Fruit fly (Drosophila melanogaster) whole organism, embryonic: Measurements from ENCODE around the gene papi.

Source experiments
- BEAF-32 ChIP-seq: fragments of 200-800 bp; sonication (Bioruptor generic); optimal IDR thresholded peaks from 3 replicates; lab custom pipeline; 2017; ENCODE audit warnings: missing biosample characterization, missing genetic modification characterization, mild to moderate bottlenecking, moderate library complexity, missing genetic modification reagents
- CG10209 ChIP-seq: fragments of 200-800 bp; sonication (Bioruptor generic); optimal IDR thresholded peaks from 3 replicates; lab custom pipeline; 2017; ENCODE audit warnings: missing biosample characterization, mild to moderate bottlenecking, missing genetic modification characterization, missing genetic modification reagents
- CG10462 ChIP-seq: fragments of 200-800 bp; sonication (Bioruptor generic); optimal IDR thresholded peaks from 2 replicates; lab custom pipeline; 2016; ENCODE audit warnings: missing biosample characterization, missing genetic modification characterization
- CG10543 ChIP-seq: fragments of 200-800 bp; sonication (Bioruptor generic); optimal IDR thresholded peaks from 3 replicates; lab custom pipeline; 2017; ENCODE audit warnings: missing biosample characterization, mild to moderate bottlenecking, missing genetic modification characterization, moderate library complexity
- CG11504 ChIP-seq: fragments of 200-800 bp; sonication (Bioruptor generic); optimal IDR thresholded peaks from 3 replicates; lab custom pipeline; 2019; ENCODE audit warnings: missing biosample characterization, mild to moderate bottlenecking, missing genetic modification characterization, moderate library complexity
- CG12104 ChIP-seq: fragments of 200-800 bp; sonication (Bioruptor generic); optimal IDR thresholded peaks from 3 replicates; lab custom pipeline; 2016; ENCODE audit warnings: missing biosample characterization, missing genetic modification characterization
- CG12769 ChIP-seq: fragments of 200-800 bp; sonication (Bioruptor generic); optimal IDR thresholded peaks from 2 replicates; lab custom pipeline; 2019; ENCODE audit warnings: missing biosample characterization, mild to moderate bottlenecking, missing genetic modification characterization, moderate library complexity
- CG13287 ChIP-seq: fragments of 200-800 bp; sonication (Bioruptor generic); IDR thresholded peaks from 2 replicates; pipeline ENCODE4 v1.3.6; 2022; ENCODE audit warnings: missing biosample characterization, missing genetic modification characterization; ENCODE audit not compliant: partially characterized antibody
- CG13624 ChIP-seq: fragments of 200-800 bp; sonication (Bioruptor generic); optimal IDR thresholded peaks from 2 replicates; lab custom pipeline; 2016; ENCODE audit warnings: missing biosample characterization, missing genetic modification characterization
- CG14667 ChIP-seq: fragments of 200-800 bp; sonication (Bioruptor generic); IDR thresholded peaks from 2 replicates; pipeline ENCODE4 v1.3.6; 2022; ENCODE audit warnings: missing biosample characterization, missing genetic modification characterization
- CG14860 ChIP-seq: fragments of 200-800 bp; sonication (Bioruptor generic); IDR thresholded peaks from 3 replicates; pipeline ENCODE4 v1.3.6; 2022; ENCODE audit warnings: missing biosample characterization, missing genetic modification characterization; ENCODE audit not compliant: partially characterized antibody
- CG15011 ChIP-seq: fragments of 200-800 bp; sonication (Bioruptor generic); optimal IDR thresholded peaks from 3 replicates; lab custom pipeline; 2018; ENCODE audit warnings: missing biosample characterization, mild to moderate bottlenecking, missing genetic modification characterization
- CG15073 ChIP-seq: fragments of 200-800 bp; sonication (Bioruptor generic); optimal IDR thresholded peaks from 2 replicates; lab custom pipeline; 2016; ENCODE audit warnings: missing biosample characterization, missing genetic modification characterization
- CG15514 ChIP-seq: fragments of 200-800 bp; sonication (Bioruptor generic); optimal IDR thresholded peaks from 3 replicates; lab custom pipeline; 2017; ENCODE audit warnings: missing biosample characterization, missing genetic modification characterization, mild to moderate bottlenecking, moderate library complexity, missing genetic modification reagents
- CG1792 ChIP-seq: fragments of 200-800 bp; sonication (Bioruptor generic); optimal IDR thresholded peaks from 2 replicates; lab custom pipeline; 2016; ENCODE audit warnings: missing biosample characterization, missing genetic modification characterization
- CG18011 ChIP-seq: fragments of 200-800 bp; sonication (Bioruptor generic); optimal IDR thresholded peaks from 2 replicates; lab custom pipeline; 2017; ENCODE audit warnings: missing biosample characterization, missing genetic modification characterization, mild to moderate bottlenecking, moderate library complexity, missing genotype
- CG18262 ChIP-seq: fragments of 200-800 bp; optimal IDR thresholded peaks from 3 replicates; lab custom pipeline; 2019; ENCODE audit warnings: missing biosample characterization, mild to moderate bottlenecking, missing genetic modification characterization, moderate library complexity
- CG1832 ChIP-seq: fragments of 200-800 bp; sonication (Bioruptor generic); optimal IDR thresholded peaks from 2 replicates; lab custom pipeline; 2017; ENCODE audit warnings: missing biosample characterization, mild to moderate bottlenecking, missing genetic modification characterization, inconsistent platforms
- CG18476 ChIP-seq: fragments of 200-800 bp; sonication (Bioruptor generic); optimal IDR thresholded peaks from 2 replicates; lab custom pipeline; 2016; ENCODE audit warnings: missing biosample characterization, mild to moderate bottlenecking, missing genetic modification characterization
- CG2116 ChIP-seq: fragments of 200-800 bp; sonication (Bioruptor generic); optimal IDR thresholded peaks from 3 replicates; lab custom pipeline; 2018; ENCODE audit warnings: missing biosample characterization, mild to moderate bottlenecking, missing genetic modification characterization
- CG2875 ChIP-seq: fragments of 200-800 bp; sonication (Bioruptor generic); optimal IDR thresholded peaks from 2 replicates; lab custom pipeline; 2017; ENCODE audit warnings: missing biosample characterization, mild to moderate bottlenecking, missing genetic modification characterization, missing genetic modification reagents
- CG32767 ChIP-seq: fragments of 200-800 bp; sonication (Bioruptor generic); IDR thresholded peaks from 2 replicates; pipeline ENCODE4 v1.3.6; 2022; ENCODE audit warnings: missing biosample characterization, missing genetic modification characterization
- CG4282 ChIP-seq: fragments of 200-800 bp; sonication (Bioruptor generic); optimal IDR thresholded peaks from 2 replicates; lab custom pipeline; 2016; ENCODE audit warnings: missing biosample characterization, missing genetic modification characterization
- CG4820 ChIP-seq: fragments of 200-800 bp; sonication (Bioruptor generic); optimal IDR thresholded peaks from 3 replicates; lab custom pipeline; 2016; ENCODE audit warnings: missing biosample characterization, missing genetic modification characterization
- CG7963 ChIP-seq: fragments of 200-800 bp; sonication (Bioruptor generic); IDR thresholded peaks from 3 replicates; pipeline ENCODE4 v1.3.6; 2022; ENCODE audit warnings: missing biosample characterization, missing genetic modification characterization; ENCODE audit not compliant: partially characterized antibody
- CG9817 ChIP-seq: fragments of 200-800 bp; sonication (Bioruptor generic); optimal IDR thresholded peaks from 2 replicates; lab custom pipeline; 2018; ENCODE audit warnings: missing biosample characterization, mild to moderate bottlenecking, missing genetic modification characterization, moderate library complexity
- D ChIP-seq, 2 experiments: fragments of 200-800 bp in 1 of 2; fragments of >200 bp in 1 of 2; sonication (Bioruptor generic) in 1 of 2; optimal IDR thresholded peaks; 2 replicates in 1 of 2; 3 replicates in 1 of 2; lab custom pipeline; 2017; ENCODE audit warnings: mild to moderate bottlenecking in 1 of 2, missing biosample characterization in 1 of 2, missing genetic modification characterization in 1 of 2, missing genetic modification reagents in 1 of 2
- Dek ChIP-seq: fragments of 200-800 bp; sonication (Bioruptor generic); optimal IDR thresholded peaks from 3 replicates; lab custom pipeline; 2019; ENCODE audit warnings: missing biosample characterization, mild to moderate bottlenecking, missing genetic modification characterization, moderate library complexity
- Dref ChIP-seq: fragments of 200-800 bp; sonication (Bioruptor generic); IDR thresholded peaks from 2 replicates; pipeline ENCODE4 v1.3.6; 2022; ENCODE audit warnings: missing biosample characterization, missing genetic modification characterization
- Jarid2 ChIP-seq: fragments of 200-800 bp; sonication (Bioruptor generic); optimal IDR thresholded peaks from 3 replicates; lab custom pipeline; 2017; ENCODE audit warnings: mild to moderate bottlenecking, missing biosample characterization, missing genetic modification reagents, missing genetic modification characterization
- Mes4 ChIP-seq: fragments of 200-800 bp; sonication (Bioruptor generic); optimal IDR thresholded peaks from 2 replicates; lab custom pipeline; 2016; ENCODE audit warnings: missing biosample characterization, missing genetic modification characterization
- Mrtf ChIP-seq: fragments of 200-800 bp; sonication (Bioruptor generic); IDR thresholded peaks from 3 replicates; pipeline ENCODE4 v1.3.6; 2022; ENCODE audit warnings: missing biosample characterization, missing genetic modification characterization
- Sox100B ChIP-seq: fragments of 200-800 bp; sonication (Bioruptor generic); optimal IDR thresholded peaks from 3 replicates; lab custom pipeline; 2018; ENCODE audit warnings: missing biosample characterization, mild to moderate bottlenecking, missing genetic modification characterization
- TFAM ChIP-seq: fragments of 200-800 bp; sonication (Bioruptor generic); optimal IDR thresholded peaks from 2 replicates; lab custom pipeline; 2017; ENCODE audit warnings: missing biosample characterization, missing genetic modification characterization, inconsistent platforms
- ara ChIP-seq: fragments of 200-800 bp; sonication (Bioruptor generic); IDR thresholded peaks from 2 replicates; pipeline ENCODE4 v1.3.6; 2022; ENCODE audit warnings: missing biosample characterization, missing genetic modification characterization
- bowl ChIP-seq: fragments of 200-800 bp; sonication (Bioruptor generic); IDR thresholded peaks from 2 replicates; pipeline ENCODE4 v1.3.6; 2022; ENCODE audit warnings: missing biosample characterization, missing genetic modification characterization
- corto ChIP-seq: fragments of 200-800 bp; sonication (Bioruptor generic); optimal IDR thresholded peaks from 2 replicates; lab custom pipeline; 2016; ENCODE audit warnings: missing biosample characterization, mild to moderate bottlenecking, missing genetic modification characterization, moderate library complexity
- eve ChIP-seq, 2 experiments: fragments of >200 bp; optimal IDR thresholded peaks; 2 replicates each; lab custom pipeline; 2017; ENCODE audit warnings: missing biosample characterization in 2 of 2, missing genetic modification characterization in 2 of 2
- fru ChIP-seq: fragments of >200 bp; optimal IDR thresholded peaks from 2 replicates; lab custom pipeline; 2017
- fu2 ChIP-seq: fragments of 200-800 bp; sonication (Bioruptor generic); optimal IDR thresholded peaks from 2 replicates; lab custom pipeline; 2016; ENCODE audit warnings: missing biosample characterization, missing genetic modification characterization
- gt ChIP-seq: fragments of 200-800 bp; sonication (Bioruptor generic); IDR thresholded peaks from 2 replicates; pipeline ENCODE4 v1.3.6; 2022; ENCODE audit warnings: missing biosample characterization, missing genetic modification characterization
- h ChIP-seq: fragments of >200 bp; optimal IDR thresholded peaks from 2 replicates; lab custom pipeline; 2017
- hbn ChIP-seq: fragments of 200-800 bp; sonication (Bioruptor generic); IDR thresholded peaks from 2 replicates; pipeline ENCODE4 v1.3.6; 2022; ENCODE audit warnings: missing biosample characterization, missing genetic modification characterization; ENCODE audit not compliant: partially characterized antibody
- ken ChIP-seq: fragments of 200-800 bp; sonication (Bioruptor generic); IDR thresholded peaks from 3 replicates; pipeline ENCODE4 v1.3.6; 2022; ENCODE audit warnings: missing biosample characterization, missing genetic modification characterization
- pros ChIP-seq: fragments of 200-800 bp; sonication (Bioruptor generic); optimal IDR thresholded peaks from 3 replicates; lab custom pipeline; 2019; ENCODE audit warnings: missing biosample characterization, mild to moderate bottlenecking, missing genetic modification characterization, moderate library complexity
- rib ChIP-seq: fragments of 200-800 bp; sonication (Bioruptor generic); IDR thresholded peaks from 2 replicates; pipeline ENCODE4 v1.3.6; 2022; ENCODE audit warnings: missing biosample characterization, missing genetic modification characterization
- salm ChIP-seq: fragments of 200-800 bp; sonication (Bioruptor generic); optimal IDR thresholded peaks from 2 replicates; lab custom pipeline; 2018; ENCODE audit warnings: missing biosample characterization, mild to moderate bottlenecking, missing genetic modification characterization
- sna ChIP-seq: fragments of 200-800 bp; sonication (Bioruptor generic); IDR thresholded peaks from 2 replicates; pipeline ENCODE4 v1.3.6; 2022; ENCODE audit warnings: missing biosample characterization, missing genetic modification characterization; ENCODE audit not compliant: partially characterized antibody
- stwl ChIP-seq: fragments of 200-800 bp; sonication (Bioruptor generic); optimal IDR thresholded peaks from 3 replicates; lab custom pipeline; 2018; ENCODE audit warnings: missing biosample characterization, mild to moderate bottlenecking, missing genetic modification characterization, moderate library complexity
- tna ChIP-seq: fragments of 200-800 bp; sonication (Bioruptor generic); IDR thresholded peaks from 2 replicates; pipeline ENCODE4 v1.3.6; 2022; ENCODE audit warnings: missing biosample characterization, missing genetic modification characterization; ENCODE audit not compliant: partially characterized antibody

papi gene

DNA sequence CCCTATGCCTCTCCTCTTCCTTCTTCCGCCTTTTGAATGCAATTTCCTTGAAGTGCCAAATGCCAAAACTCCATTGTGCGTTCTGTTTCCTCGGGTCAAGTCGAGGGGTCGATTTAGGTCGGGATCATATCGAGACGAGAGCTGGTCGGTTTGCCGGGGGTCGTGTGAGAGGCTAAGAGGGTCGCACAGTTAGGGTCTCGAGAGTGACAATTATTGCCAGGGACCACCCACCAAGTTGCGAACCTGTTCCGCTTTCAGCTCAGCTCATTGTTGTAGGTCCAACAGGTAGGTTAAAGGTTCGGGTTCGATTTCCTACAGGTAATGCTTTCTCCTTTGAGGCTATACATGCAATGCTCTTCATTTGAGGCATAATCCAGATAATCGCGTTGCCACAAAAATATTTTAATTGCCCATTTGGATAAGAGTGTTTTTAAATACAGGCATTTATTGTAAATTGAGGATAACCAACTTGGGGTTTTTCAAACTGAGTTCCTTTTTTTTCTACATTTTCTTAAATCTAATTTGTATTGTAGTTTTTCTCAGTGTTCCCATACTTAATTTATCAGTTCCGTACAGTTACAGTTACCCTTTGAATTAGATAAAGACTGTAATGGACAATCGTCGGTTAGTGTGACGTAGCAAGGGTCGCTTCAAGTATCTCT, 48.0 kb upstream of the papi start (continued):
- TF ChIP-seq CG9817 (tag; lab: Kevin White, UChicago) (no peak), CG10543 (GFP tag; lab: Kevin White, UChicago) (no peak), CG14860 (GFP tag; lab: Robert Waterston, UW) (no peak), CG1832 (no peak), gt (GFP tag; lab: Robert Waterston, UW) (no peak), CG15011 (GFP tag; lab: Kevin White, UChicago) (no peak), corto (GFP tag; lab: Kevin White, UChicago) (no peak), ara (GFP tag; lab: Robert Waterston, UW) (no peak), sna (GFP tag; lab: Robert Waterston, UW) (no peak), CG10209 (GFP tag; lab: Kevin White, UChicago) (no peak), bowl (GFP tag; lab: Robert Waterston, UW) (no peak), TFAM (no peak), CG32767 (GFP tag; lab: Robert Waterston, UW) (no peak), CG14667 (GFP tag; lab: Robert Waterston, UW) (no peak), CG13624 (peak; percentile 8), eve (GFP tag; optimal IDR thresholded peaks at IDR 0.05; lab: Kevin White, UChicago) (peak in 1 of 2 experiments; percentile 41), CG15514 (GFP tag; lab: Kevin White, UChicago) (no peak), fu2 (GFP tag; lab: Kevin White, UChicago) (no peak), Mrtf (GFP tag; lab: Robert Waterston, UW) (no peak), CG4820 (GFP tag; lab: Kevin White, UChicago) (no peak), CG13287 (GFP tag; lab: Robert Waterston, UW) (no peak), CG18011 (no peak), rib (GFP tag; lab: Robert Waterston, UW) (no peak), Sox100B (GFP tag; lab: Kevin White, UChicago) (no peak), CG15073 (GFP tag; lab: Kevin White, UChicago) (no peak), Mes4 (GFP tag; lab: Kevin White, UChicago) (no peak), CG7963 (GFP tag; lab: Robert Waterston, UW) (no peak), tna (GFP tag; lab: Robert Waterston, UW) (no peak), D (optimal IDR thresholded peaks at IDR 0.05; lab: Kevin White, UChicago) (peak; percentile 98), D (GFP tag; optimal IDR thresholded peaks at IDR 0.05; lab: Kevin White, UChicago) (no peak), CG2116 (GFP tag; lab: Kevin White, UChicago) (no peak), CG18262 (tag; lab: Kevin White, UChicago) (peak; percentile 34), CG12104 (GFP tag; lab: Kevin White, UChicago) (no peak), hbn (GFP tag; lab: Robert Waterston, UW) (no peak), CG11504 (tag; lab: Kevin White, UChicago) (peak; percentile 9), BEAF-32 (no peak), CG10462 (no peak), Dek (tag; lab: Kevin White, UChicago) (no peak), CG12769 (tag; lab: Kevin White, UChicago) (no peak), Dref (GFP tag; lab: Robert Waterston, UW) (no peak), CG4282 (GFP tag; lab: Kevin White, UChicago) (no peak), ken (no peak), pros (GFP tag; lab: Kevin White, UChicago) (peak; percentile 38), stwl (tag; lab: Kevin White, UChicago) (no peak), h (lab: Kevin White, UChicago) (no peak), CG2875 (GFP tag; lab: Kevin White, UChicago) (no peak), Jarid2 (GFP tag; lab: Kevin White, UChicago) (no peak), fru (lab: Kevin White, UChicago) (no peak), CG18476 (GFP tag; lab: Kevin White, UChicago) (no peak), salm (tag; lab: Kevin White, UChicago) (no peak), CG1792 (GFP tag; lab: Kevin White, UChicago) (no peak)
